Fruit fly (Drosophila melanogaster): ENCODE data around the gene Gdap1.
A peak's percentile ranks its signal among the peaks of the same experiment; 100 is the strongest.

The Gdap1 gene

DNA sequence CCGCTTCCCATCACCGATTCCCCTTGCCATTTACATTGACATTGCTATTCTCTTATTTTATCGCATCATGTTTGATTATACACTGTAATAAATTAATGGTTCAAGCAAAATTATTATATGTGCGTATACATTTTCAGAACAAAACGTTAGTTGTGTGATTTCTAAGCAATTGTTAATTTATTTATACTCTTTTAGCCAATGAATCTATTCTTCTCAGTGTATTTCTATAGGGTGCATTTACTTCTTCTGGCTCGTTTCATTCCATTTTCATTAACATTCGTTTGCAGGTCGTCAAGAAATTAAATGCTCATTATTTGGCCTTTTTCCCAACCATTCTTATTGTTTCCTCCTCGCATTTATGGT is 45.8 kb downstream of the Gdap1 start (continued):
- TF ChIP-seq dysf (GFP tag; IDR thresholded peaks at IDR 0.05) (peak; percentile 61), CG8478 (optimal IDR thresholded peaks at IDR 0.05) (no peak), gce (GFP tag; IDR thresholded peaks at IDR 0.05) (0 out of 3 replicates have a peak, but pooled peaks have one; percentile 37), Abd-B (GFP tag; optimal IDR thresholded peaks at IDR 0.05) (peak; percentile 74), CG14014 (GFP tag; IDR thresholded peaks at IDR 0.05) (peak; percentile 71), HHEX (GFP tag; optimal IDR thresholded peaks at IDR 0.05) (peak; percentile 23), CG6254 (GFP tag; optimal IDR thresholded peaks at IDR 0.05) (peak; percentile 59), ems (GFP tag; optimal IDR thresholded peaks at IDR 0.05) (no peak), odd (GFP tag; optimal IDR thresholded peaks at IDR 0.05) (no peak), Ada2b (GFP tag; IDR thresholded peaks at IDR 0.05) (0 out of 2 replicates have a peak, but pooled peaks have one; percentile 26), CG11723 (GFP tag; optimal IDR thresholded peaks at IDR 0.05) (no peak), cad (GFP tag; optimal IDR thresholded peaks at IDR 0.05) (no peak), CG10147 (GFP tag; optimal IDR thresholded peaks at IDR 0.05) (peak; percentile 47), CkIIα-i1 (GFP tag; IDR thresholded peaks at IDR 0.05) (no peak), ab (GFP tag; optimal IDR thresholded peaks at IDR 0.05) (no peak), D (optimal IDR thresholded peaks at IDR 0.05) (no peak), D (GFP tag; optimal IDR thresholded peaks at IDR 0.05) (peak; percentile 25), so (GFP tag; IDR thresholded peaks at IDR 0.05) (no peak), CG6175 (GFP tag; IDR thresholded peaks at IDR 0.05) (no peak), CG16815 (GFP tag; optimal IDR thresholded peaks at IDR 0.05) (peak; percentile 41), z (GFP tag; IDR thresholded peaks at IDR 0.05) (no peak), tup (GFP tag; optimal IDR thresholded peaks at IDR 0.05) (no peak), Doc3 (GFP tag; IDR thresholded peaks at IDR 0.05; ENCODE audit: partially characterized antibody) (no peak), CTCF (GFP tag; optimal IDR thresholded peaks at IDR 0.05) (no peak), mirr (GFP tag; optimal IDR thresholded peaks at IDR 0.05) (no peak), pnt (GFP tag; optimal IDR thresholded peaks at IDR 0.05) (no peak), CG3163 (GFP tag; optimal IDR thresholded peaks at IDR 0.05) (no peak), Dip2 (GFP tag; IDR thresholded peaks at IDR 0.05) (no peak), CG3995 (GFP tag; optimal IDR thresholded peaks at IDR 0.05) (no peak), CG15269 (tag; optimal IDR thresholded peaks at IDR 0.05) (peak; percentile 61), CHES-1-like (GFP tag; optimal IDR thresholded peaks at IDR 0.05) (peak; percentile 27), Drgx (GFP tag; IDR thresholded peaks at IDR 0.05) (peak; percentile 45; the same call in 1 of the 2 replicates), CG17568 (GFP tag; optimal IDR thresholded peaks at IDR 0.05) (peak; percentile 27), NfI (GFP tag; optimal IDR thresholded peaks at IDR 0.05) (peak; percentile 63), CG15696 (tag; optimal IDR thresholded peaks at IDR 0.05) (peak; percentile 47), NC2α (GFP tag; optimal IDR thresholded peaks at IDR 0.05) (no peak), peb (GFP tag; IDR thresholded peaks at IDR 0.05) (peak; percentile 63), CG30020 (tag; optimal IDR thresholded peaks at IDR 0.05) (no peak), en (GFP tag; optimal IDR thresholded peaks at IDR 0.05) (peak; percentile 1), CG5180 (GFP tag; optimal IDR thresholded peaks at IDR 0.05) (no peak), sqz (GFP tag; optimal IDR thresholded peaks at IDR 0.05) (no peak), CG17328 (GFP tag; IDR thresholded peaks at IDR 0.05) (peak; percentile 82), Side (GFP tag; optimal IDR thresholded peaks at IDR 0.05) (peak; percentile 32), CG43689 (GFP tag; IDR thresholded peaks at IDR 0.05) (peak; percentile 22; the same call in 1 of the 2 replicates), Lim3 (GFP tag; IDR thresholded peaks at IDR 0.05) (no peak), CG1529 (GFP tag; optimal IDR thresholded peaks at IDR 0.05) (no peak), CG17359 (tag; optimal IDR thresholded peaks at IDR 0.05) (peak; percentile 78), ERR (GFP tag; optimal IDR thresholded peaks at IDR 0.05) (no peak), lola (GFP tag; optimal IDR thresholded peaks at IDR 0.05) (peak in 1 of 3 experiments; percentile 62), ara (GFP tag; IDR thresholded peaks at IDR 0.05) (peak; percentile 77), CG6683 (GFP tag; optimal IDR thresholded peaks at IDR 0.05) (no peak), Sry-δ (GFP tag; optimal IDR thresholded peaks at IDR 0.05) (peak; percentile 16), Rfx (GFP tag; IDR thresholded peaks at IDR 0.05) (peak; percentile 57)

Data from whole organism, embryonic.